Worm (Caenorhabditis elegans): ENCODE measurements around the gene cest-2.3.

DNA sequence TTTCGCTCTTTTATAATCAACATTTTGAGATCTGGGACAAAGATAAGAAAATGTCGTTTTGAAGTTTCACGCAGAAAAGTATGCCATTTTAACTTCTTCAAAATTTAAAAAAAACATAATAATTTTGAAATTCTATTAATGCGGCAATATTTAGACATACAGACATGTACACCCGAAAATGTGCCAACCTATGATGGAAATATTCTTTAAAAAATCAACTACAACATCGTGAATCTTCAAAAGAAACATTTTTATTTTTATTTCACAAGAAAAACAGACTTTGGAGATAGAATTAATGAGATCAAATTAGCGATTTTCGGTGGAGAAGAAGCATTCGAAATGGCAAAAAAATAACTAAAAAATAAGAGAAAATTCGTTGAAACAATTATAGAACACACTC lies 32.3 kb upstream of the cest-2.3 start, which contains the start of gene T16A9.5:
- TF ChIP-seq lsy-2 (tag; optimal IDR thresholded peaks at IDR 0.05) (no peak), aly-2 (tag; optimal IDR thresholded peaks at IDR 0.05) (no peak), nhr-20 (tag; optimal IDR thresholded peaks at IDR 0.05) (no peak), fos-1 (tag; optimal IDR thresholded peaks at IDR 0.05) (no peak), mdl-1 (tag; optimal IDR thresholded peaks at IDR 0.05) (no peak)
